Worm (Caenorhabditis elegans): ENCODE measurements around the gene W08F4.1.

W08F4.1 gene

ce11 chrII:578803-579202 is 14.5 kb upstream of the W08F4.1 start:
- no peak for TF ChIP-seq blmp-1 (tag; optimal IDR thresholded peaks at IDR 0.05)
- TF ChIP-seq ceh-83 (GFP tag; optimal IDR thresholded peaks at IDR 0.05): no peak
- TF ChIP-seq ztf-11 (tag; optimal IDR thresholded peaks at IDR 0.05): no peak
- TF ChIP-seq unc-62 (GFP tag; optimal IDR thresholded peaks at IDR 0.05): no peak
- no peak for TF ChIP-seq nhr-76 (tag; optimal IDR thresholded peaks at IDR 0.05)
- no peak for TF ChIP-seq pha-4 (tag; optimal IDR thresholded peaks at IDR 0.05)
- TF ChIP-seq nhr-237 (tag; optimal IDR thresholded peaks at IDR 0.05): no peak
- TF ChIP-seq nhr-2 (tag; optimal IDR thresholded peaks at IDR 0.05): no peak

- TF ChIP-seq unc-120 (tag; optimal IDR thresholded peaks at IDR 0.05; ENCODE audit: poor library complexity, severe bottlenecking) (peak; percentile 98), ceh-83 (GFP tag; optimal IDR thresholded peaks at IDR 0.05) (no peak), ces-1 (GFP tag; optimal IDR thresholded peaks at IDR 0.05) (peak; percentile 31)
Observed at ce11 chrII:580189-580643, 13.1 kb upstream of the W08F4.1 start, which contains the start of the genes cdc-37 and W08F4.3. TSS of gene cdc-37 (minus strand) at chrII:580593. TSS of gene W08F4.3 (plus strand) at chrII:580602.

DNA sequence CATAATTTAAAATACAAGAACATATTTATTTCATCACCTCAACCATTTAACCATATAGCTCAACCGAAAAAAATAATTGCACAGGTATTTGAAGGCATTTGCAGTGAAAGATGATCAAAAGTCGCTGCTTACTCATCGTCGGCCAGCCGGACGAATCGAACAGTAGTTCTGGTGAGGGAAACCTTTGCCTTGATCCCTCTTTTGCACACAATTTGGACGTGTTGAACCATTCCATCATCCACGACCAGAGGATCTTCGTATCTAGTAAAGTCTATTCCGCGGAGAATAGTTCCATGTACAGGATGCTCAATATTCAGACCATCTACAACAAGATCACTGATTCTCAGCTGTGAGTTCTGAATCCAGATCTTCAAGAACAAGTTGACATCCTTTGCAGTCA is 11.3 kb upstream of the W08F4.1 start:
- no peak for TF ChIP-seq nhr-237 (tag; optimal IDR thresholded peaks at IDR 0.05)
- TF ChIP-seq elt-1 (tag; optimal IDR thresholded peaks at IDR 0.05; ENCODE audit: borderline replicate concordance, insufficient read depth): no peak
- no peak for TF ChIP-seq blmp-1 (tag; optimal IDR thresholded peaks at IDR 0.05)
- no peak for TF ChIP-seq ceh-43 (GFP tag; optimal IDR thresholded peaks at IDR 0.05)
- no peak for TF ChIP-seq nhr-12 (tag; optimal IDR thresholded peaks at IDR 0.05)

DNA sequence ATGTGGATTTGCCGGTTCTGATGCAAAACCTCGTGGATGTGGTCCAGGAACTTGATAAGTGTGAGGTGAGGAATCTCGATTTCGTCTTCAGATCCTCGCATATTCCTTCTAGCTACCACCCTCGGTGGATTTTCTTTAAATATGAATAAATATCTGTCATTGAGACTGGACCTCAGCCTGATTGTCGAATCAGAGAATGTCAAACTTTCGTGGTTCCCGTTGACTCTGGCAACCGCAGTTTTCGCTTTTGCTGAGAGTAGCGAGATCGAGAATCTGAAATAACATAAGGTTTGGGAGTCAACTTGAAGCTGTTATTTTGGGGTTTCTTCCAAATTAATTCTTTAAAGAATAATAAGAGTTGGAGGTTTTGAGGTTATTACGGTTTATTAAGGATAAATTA is 10.7 kb upstream of the W08F4.1 start, which contains the start of gene fbxb-14:
TSS of gene fbxb-14 (minus strand) at position 101 of the 400 bp plus-strand sequence.
- TF ChIP-seq sptf-1 (tag; optimal IDR thresholded peaks at IDR 0.05) (no peak), ham-2 (GFP tag; optimal IDR thresholded peaks at IDR 0.05) (no peak), nhr-12 (tag; optimal IDR thresholded peaks at IDR 0.05) (no peak), ces-1 (GFP tag; optimal IDR thresholded peaks at IDR 0.05) (no peak), flh-1 (GFP tag; optimal IDR thresholded peaks at IDR 0.05) (no peak), hlh-1 (tag; optimal IDR thresholded peaks at IDR 0.05) (no peak), unc-39 (tag; optimal IDR thresholded peaks at IDR 0.05) (no peak), mep-1 (tag; optimal IDR thresholded peaks at IDR 0.05) (no peak), lsy-2 (tag; optimal IDR thresholded peaks at IDR 0.05) (no peak), zip-8 (tag; optimal IDR thresholded peaks at IDR 0.05) (no peak), unc-120 (tag; optimal IDR thresholded peaks at IDR 0.05; ENCODE audit: poor library complexity, severe bottlenecking) (no peak), ceh-43 (GFP tag; optimal IDR thresholded peaks at IDR 0.05) (no peak), drap-1 (GFP tag; optimal IDR thresholded peaks at IDR 0.05) (no peak), unc-62 (GFP tag; optimal IDR thresholded peaks at IDR 0.05) (no peak), tbx-8 (GFP tag; optimal IDR thresholded peaks at IDR 0.05) (no peak), elt-1 (tag; optimal IDR thresholded peaks at IDR 0.05; ENCODE audit: borderline replicate concordance, insufficient read depth) (no peak)

DNA sequence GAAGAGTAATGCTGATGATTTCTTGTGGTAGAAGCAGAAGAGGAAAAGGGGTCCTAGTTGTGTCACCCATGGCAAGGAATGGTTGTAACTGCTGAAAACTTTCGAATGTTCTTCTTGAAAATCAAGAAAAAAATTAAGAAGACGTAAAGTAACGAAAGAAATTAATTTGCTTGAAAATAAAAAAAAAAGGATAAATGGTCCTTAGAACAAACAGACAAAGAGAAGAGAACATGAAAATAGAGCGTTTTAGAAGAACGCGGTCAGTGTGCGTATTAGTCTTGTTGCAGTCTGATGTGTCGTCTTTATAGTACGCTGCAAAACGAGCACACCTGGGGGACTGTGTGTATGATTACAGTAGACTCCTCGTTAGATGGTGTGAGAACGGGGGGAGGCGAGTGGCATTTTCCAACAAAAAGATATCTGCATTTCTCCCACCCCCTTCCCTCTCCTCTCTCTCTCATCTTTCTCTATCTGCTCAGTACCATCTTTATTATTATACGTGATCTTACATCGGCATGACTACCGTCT is 8.9 kb upstream of the W08F4.1 start, which contains the start of the genes W08F4.12 and W08F4.13:
TSS of gene W08F4.12 (minus strand) at position 101 of the 528 bp plus-strand sequence.
TSS of gene W08F4.13 (plus strand) at position 478 of the 528 bp plus-strand sequence.
- no peak for TF ChIP-seq lsy-2 (tag; optimal IDR thresholded peaks at IDR 0.05)
- no peak for TF ChIP-seq ztf-11 (tag; optimal IDR thresholded peaks at IDR 0.05)
- TF ChIP-seq ham-2 (GFP tag; optimal IDR thresholded peaks at IDR 0.05): no peak
- TF ChIP-seq mep-1 (tag; optimal IDR thresholded peaks at IDR 0.05): no peak
- no peak for TF ChIP-seq nhr-76 (tag; optimal IDR thresholded peaks at IDR 0.05)
- TF ChIP-seq nhr-237 (tag; optimal IDR thresholded peaks at IDR 0.05): no peak
- no peak for TF ChIP-seq tbx-8 (GFP tag; optimal IDR thresholded peaks at IDR 0.05)
- no peak for TF ChIP-seq M03D4.4 (tag; optimal IDR thresholded peaks at IDR 0.05)

DNA sequence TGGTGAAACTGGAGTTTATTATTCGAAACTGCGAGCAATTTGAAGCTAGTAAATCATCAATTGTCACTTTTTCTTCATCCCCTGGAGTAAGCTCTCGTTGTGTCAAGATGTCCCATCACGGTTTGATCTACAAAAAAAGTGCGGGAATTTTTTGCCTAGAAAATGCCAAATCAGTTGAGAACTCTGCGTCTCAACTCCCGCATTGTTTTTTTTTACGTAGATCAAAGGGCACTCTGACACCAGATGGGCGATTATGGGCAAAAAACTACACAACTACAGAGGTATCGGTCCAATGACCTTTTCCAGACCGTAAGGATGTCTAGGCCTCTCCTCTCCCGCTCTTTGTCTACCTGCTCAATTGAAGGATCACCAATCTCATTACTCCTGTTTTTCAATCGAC is 5.8 kb upstream of the W08F4.1 start, which contains the start of gene fbxb-34:
TSS of gene fbxb-34 (plus strand) at position 301 of the 400 bp plus-strand sequence.
- no peak for TF ChIP-seq ceh-39 (tag; optimal IDR thresholded peaks at IDR 0.05)
- no peak for TF ChIP-seq drap-1 (GFP tag; optimal IDR thresholded peaks at IDR 0.05)
- TF ChIP-seq nhr-237 (tag; optimal IDR thresholded peaks at IDR 0.05): no peak
- TF ChIP-seq elt-3 (tag; optimal IDR thresholded peaks at IDR 0.05): no peak
- TF ChIP-seq blmp-1 (tag; optimal IDR thresholded peaks at IDR 0.05): no peak
- TF ChIP-seq lsy-2 (tag; optimal IDR thresholded peaks at IDR 0.05): no peak
- TF ChIP-seq mep-1 (tag; optimal IDR thresholded peaks at IDR 0.05): no peak
- no peak for TF ChIP-seq hlh-1 (tag; optimal IDR thresholded peaks at IDR 0.05)
- no peak for TF ChIP-seq ham-2 (GFP tag; optimal IDR thresholded peaks at IDR 0.05)
- TF ChIP-seq nhr-12 (tag; optimal IDR thresholded peaks at IDR 0.05): no peak
- no peak for TF ChIP-seq M03D4.4 (tag; optimal IDR thresholded peaks at IDR 0.05)
- TF ChIP-seq zip-8 (tag; optimal IDR thresholded peaks at IDR 0.05): no peak
- TF ChIP-seq ceh-43 (GFP tag; optimal IDR thresholded peaks at IDR 0.05): no peak
- TF ChIP-seq mls-2 (tag; optimal IDR thresholded peaks at IDR 0.05): no peak
- no peak for TF ChIP-seq nhr-28 (tag; optimal IDR thresholded peaks at IDR 0.05)

Measured in whole organism, mixed stage, embryonic.